Worm (Caenorhabditis elegans) whole organism, young adult: ENCODE results near the gene ZK1098.3.
A peak's percentile ranks its signal among the peaks of the same experiment; 100 is the strongest.

ENCODE experiments used
- B0261.1 ChIP-seq: sonication (generic microtip); optimal IDR thresholded peaks from 2 replicates; lab custom pipeline; 2016; ENCODE audit warnings: mild to moderate bottlenecking, missing genetic modification characterization, moderate library complexity, missing compliant biosample characterization
- C17E4.6 ChIP-seq: fragments of 200-800 bp; sonication (Bioruptor generic); IDR thresholded peaks from 2 replicates; pipeline ENCODE4 v1.3.6; 2022; ENCODE audit warnings: missing genetic modification reagents, missing genetic modification characterization, missing compliant biosample characterization
- F37B4.10 ChIP-seq: fragments of 200-800 bp; sonication (Bioruptor generic); IDR thresholded peaks from 2 replicates; pipeline ENCODE4 v1.3.6; 2022; ENCODE audit warnings: missing genetic modification characterization, missing compliant biosample characterization
- T07F8.4 ChIP-seq: sonication (generic microtip); optimal IDR thresholded peaks from 2 replicates; lab custom pipeline; 2016; ENCODE audit warnings: mild to moderate bottlenecking, missing genetic modification characterization, moderate library complexity, missing compliant biosample characterization
- Y53G8AR.9 ChIP-seq: fragments of 200-800 bp; sonication (Bioruptor generic); conservative IDR thresholded peaks from 2 replicates; pipeline ENCODE4 v1.3.6; 2022; ENCODE audit warnings: missing genetic modification reagents, missing genetic modification characterization, missing compliant biosample characterization
- Y56A3A.18 ChIP-seq: fragments of 200-800 bp; sonication (Bioruptor generic); IDR thresholded peaks from 2 replicates; pipeline ENCODE4 v1.3.6; 2022; ENCODE audit warnings: missing genetic modification reagents, missing genetic modification characterization, missing compliant biosample characterization
- Y79H2A.3 ChIP-seq: fragments of 200-800 bp; sonication (Bioruptor generic); conservative IDR thresholded peaks from 2 replicates; pipeline ENCODE4 v1.3.6; 2022; ENCODE audit warnings: missing genetic modification reagents, missing genetic modification characterization, missing compliant biosample characterization
- Y95B8A.8 ChIP-seq: fragments of 200-800 bp; sonication (Bioruptor generic); IDR thresholded peaks from 2 replicates; pipeline ENCODE4 v1.3.6; 2022; ENCODE audit warnings: missing genetic modification reagents, missing genetic modification characterization, missing compliant biosample characterization
- aptf-2 ChIP-seq: fragments of 200-800 bp; sonication (Bioruptor generic); conservative IDR thresholded peaks from 2 replicates; pipeline ENCODE4 v1.3.6; 2022; ENCODE audit warnings: missing genetic modification reagents, missing genetic modification characterization, missing compliant biosample characterization
- attf-5 ChIP-seq: fragments of 200-800 bp; sonication (Bioruptor generic); optimal IDR thresholded peaks from 2 replicates; lab custom pipeline; 2018; ENCODE audit warnings: mild to moderate bottlenecking, missing genetic modification characterization, missing compliant biosample characterization
- bed-1 ChIP-seq: fragments of 200-800 bp; sonication (Bioruptor generic); IDR thresholded peaks from 2 replicates; pipeline ENCODE4 v1.3.6; 2022; ENCODE audit warnings: missing genetic modification reagents, missing genetic modification characterization, missing compliant biosample characterization
- cebp-1 ChIP-seq, 2 experiments: fragments of 200-800 bp in 1 of 2; sonication (Bioruptor generic) in 1 of 2; sonication (generic microtip) in 1 of 2; IDR thresholded peaks in 1 of 2; optimal IDR thresholded peaks in 1 of 2; 2 replicates each; pipeline versions ENCODE4 v1.3.6 to Lab custom; 2017 to 2022; ENCODE audit warnings: missing compliant biosample characterization in 2 of 2, missing genetic modification characterization in 2 of 2, mild to moderate bottlenecking in 1 of 2, missing genetic modification reagents in 1 of 2, moderate library complexity in 1 of 2
- ceh-100 ChIP-seq: fragments of 200-800 bp; sonication (Bioruptor generic); IDR thresholded peaks from 2 replicates; pipeline ENCODE4 v1.3.6; 2022; ENCODE audit warnings: missing genetic modification reagents, missing genetic modification characterization, missing compliant biosample characterization
- dox-1 ChIP-seq: fragments of 200-800 bp; sonication (Bioruptor generic); IDR thresholded peaks from 2 replicates; pipeline ENCODE4 v1.3.6; 2022; ENCODE audit warnings: missing genetic modification reagents, missing genetic modification characterization, missing compliant biosample characterization
- dpl-1 ChIP-seq: fragments of 150-350 bp; optimal IDR thresholded peaks from 2 replicates; lab custom pipeline; 2014; ENCODE audit warnings: missing biosample characterization, missing genetic modification reagents, missing genetic modification characterization
- ekl-4 ChIP-seq: fragments of 200-800 bp; sonication (Bioruptor generic); IDR thresholded peaks from 2 replicates; pipeline ENCODE4 v1.3.6; 2022; ENCODE audit warnings: missing genetic modification reagents, missing genetic modification characterization, missing compliant biosample characterization
- ets-4 ChIP-seq: fragments of 200-800 bp; sonication (Bioruptor generic); optimal IDR thresholded peaks from 2 replicates; lab custom pipeline; 2018; ENCODE audit warnings: mild to moderate bottlenecking, missing genetic modification characterization, missing compliant biosample characterization
- hmg-1.2 ChIP-seq: fragments of 200-800 bp; sonication (Bioruptor generic); IDR thresholded peaks from 2 replicates; pipeline ENCODE4 v1.3.6; 2022; ENCODE audit warnings: missing genetic modification reagents, missing genetic modification characterization, missing compliant biosample characterization
- let-526 ChIP-seq: fragments of 200-800 bp; sonication (Bioruptor generic); IDR thresholded peaks from 2 replicates; pipeline ENCODE4 v1.3.6; 2022; ENCODE audit warnings: missing genetic modification reagents, missing genetic modification characterization, missing compliant biosample characterization
- mcd-1 ChIP-seq: fragments of 200-800 bp; sonication (Bioruptor generic); IDR thresholded peaks from 2 replicates; pipeline ENCODE4 v1.3.6; 2022; ENCODE audit warnings: missing genetic modification reagents, missing genetic modification characterization, missing compliant biosample characterization
- nfya-1 ChIP-seq: sonication (generic microtip); optimal IDR thresholded peaks from 2 replicates; lab custom pipeline; 2017; ENCODE audit warnings: antibody characterized with exemption, missing compliant biosample characterization, missing genetic modification characterization, borderline replicate concordance; ENCODE audit not compliant: insufficient read depth
- nfya-2 ChIP-seq: fragments of 200-800 bp; sonication (Bioruptor generic); IDR thresholded peaks from 2 replicates; pipeline ENCODE4 v1.3.6; 2022; ENCODE audit warnings: missing genetic modification reagents, missing genetic modification characterization, missing compliant biosample characterization
- nhr-80 ChIP-seq: sonication (generic microtip); optimal IDR thresholded peaks from 2 replicates; lab custom pipeline; 2016; ENCODE audit warnings: missing genetic modification characterization, missing compliant biosample characterization
- rec-8 ChIP-seq, 2 experiments: sonication (generic microtip); optimal IDR thresholded peaks; 2 replicates each; lab custom pipeline; 2016; ENCODE audit warnings: mild to moderate bottlenecking in 2 of 2, missing genetic modification characterization in 2 of 2, missing genetic modification reagents in 2 of 2, missing genotype in 2 of 2, missing biosample characterization in 1 of 2, missing compliant biosample characterization in 1 of 2, moderate library complexity in 1 of 2
- rpc-1 ChIP-seq, 2 experiments: fragments of 150-350 bp in 1 of 2; sonication (generic microtip) in 1 of 2; optimal IDR thresholded peaks; 2 replicates each; lab custom pipeline; 2014 to 2018; ENCODE audit warnings: missing biosample characterization in 1 of 2, missing genetic modification characterization in 1 of 2, missing genetic modification reagents in 1 of 2, missing genotype in 1 of 2
- sea-2 ChIP-seq: fragments of 200-800 bp; sonication (Bioruptor generic); IDR thresholded peaks from 2 replicates; pipeline ENCODE4 v1.3.6; 2022; ENCODE audit warnings: missing genetic modification characterization, missing compliant biosample characterization
- snpc-4 ChIP-seq, 5 experiments: fragments of 150-350 bp in 1 of 5; sonication (generic microtip) in 4 of 5; optimal IDR thresholded peaks; 2 replicates each; lab custom pipeline; 2014 to 2018; ENCODE audit warnings: missing genetic modification characterization in 5 of 5, missing biosample characterization in 3 of 5, antibody characterized with exemption in 2 of 5, mild to moderate bottlenecking in 2 of 5, missing compliant biosample characterization in 2 of 5, missing genotype in 2 of 5, moderate library complexity in 2 of 5, missing genetic modification reagents in 1 of 5
- xnd-1 ChIP-seq: sonication (generic microtip); optimal IDR thresholded peaks from 2 replicates; lab custom pipeline; 2016; ENCODE audit warnings: missing genotype, missing genetic modification reagents, missing genetic modification characterization, missing compliant biosample characterization
- zfh-2 ChIP-seq: fragments of 200-800 bp; sonication (Bioruptor generic); conservative IDR thresholded peaks from 2 replicates; pipeline ENCODE4 v1.3.6; 2022; ENCODE audit warnings: missing genetic modification reagents, missing genetic modification characterization, missing compliant biosample characterization
- ztf-18 ChIP-seq: sonication (generic microtip); optimal IDR thresholded peaks from 2 replicates; lab custom pipeline; 2016; ENCODE audit warnings: missing genotype, mild to moderate bottlenecking, missing genetic modification characterization, missing compliant biosample characterization

ZK1098.3 gene

DNA sequence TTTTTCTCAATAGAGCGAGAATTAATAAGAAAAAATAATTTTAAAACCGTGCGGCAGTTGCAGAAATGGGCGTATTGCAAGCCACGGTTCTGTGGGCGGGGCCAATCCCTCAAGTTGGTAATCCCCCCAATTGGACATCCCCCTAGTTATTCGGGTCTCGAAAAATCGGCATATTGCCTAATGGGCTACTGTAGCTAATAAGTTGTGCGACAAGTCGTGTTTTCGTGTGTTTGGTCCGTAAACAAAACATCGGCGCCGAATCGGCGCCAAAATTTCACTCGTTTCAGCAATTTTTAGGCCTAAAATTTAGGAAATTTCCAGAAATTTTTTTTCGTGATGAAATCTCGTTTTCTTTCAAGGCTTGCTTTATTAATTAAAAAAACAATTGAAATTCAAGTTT, 34.2 kb downstream of the ZK1098.3 start (continued):
- no peak for TF ChIP-seq ets-4 (GFP tag; lab: Kevin White, UChicago)
- TF ChIP-seq let-526 (GFP tag; lab: Robert Waterston, UW) = no peak
- peak; percentile 45 for TF ChIP-seq mcd-1 (GFP tag; lab: Robert Waterston, UW)
- TF ChIP-seq Y95B8A.8 (GFP tag; lab: Robert Waterston, UW) = no peak
- peak; percentile 50 for TF ChIP-seq dpl-1
- no peak for TF ChIP-seq Y79H2A.3 (GFP tag; lab: Robert Waterston, UW)
- TF ChIP-seq xnd-1 (tag; lab: Kevin White, UChicago) = peak; percentile 89

DNA sequence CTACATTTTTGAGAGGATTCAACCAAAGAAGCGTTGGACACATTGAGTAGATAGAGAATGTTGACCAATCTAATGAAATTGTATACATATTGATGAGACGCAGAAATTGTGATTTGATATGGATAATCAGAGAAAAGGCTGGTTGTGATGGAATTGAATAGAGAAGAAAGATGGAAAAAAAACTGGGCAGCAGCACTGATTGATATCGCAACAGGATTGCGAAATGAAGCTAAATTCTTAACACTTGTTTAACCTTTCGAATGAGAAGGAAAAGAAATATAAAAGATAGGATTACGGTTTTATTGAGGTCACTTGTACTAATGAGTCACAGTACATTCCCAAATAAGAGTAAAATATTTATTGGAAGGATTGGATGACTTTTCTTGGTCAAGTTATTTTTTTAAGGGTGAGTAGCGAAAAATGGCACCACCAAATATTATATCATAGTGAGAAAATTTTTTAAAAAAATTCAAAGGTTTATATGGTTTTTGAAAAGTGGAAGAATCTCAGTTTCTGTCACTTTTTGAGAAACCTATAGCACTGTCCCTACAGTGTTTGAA, 36.3 kb downstream of the ZK1098.3 start:
- TF ChIP-seq cebp-1 (GFP tag; IDR thresholded peaks at IDR 0.05; lab: Robert Waterston, UW) = peak; percentile 49; the same call in 1 of the 2 replicates
- TF ChIP-seq cebp-1 (tag; optimal IDR thresholded peaks at IDR 0.05; lab: Kevin White, UChicago) = peak; percentile 88
- TF ChIP-seq T07F8.4 (tag; lab: Kevin White, UChicago) = no peak

DNA sequence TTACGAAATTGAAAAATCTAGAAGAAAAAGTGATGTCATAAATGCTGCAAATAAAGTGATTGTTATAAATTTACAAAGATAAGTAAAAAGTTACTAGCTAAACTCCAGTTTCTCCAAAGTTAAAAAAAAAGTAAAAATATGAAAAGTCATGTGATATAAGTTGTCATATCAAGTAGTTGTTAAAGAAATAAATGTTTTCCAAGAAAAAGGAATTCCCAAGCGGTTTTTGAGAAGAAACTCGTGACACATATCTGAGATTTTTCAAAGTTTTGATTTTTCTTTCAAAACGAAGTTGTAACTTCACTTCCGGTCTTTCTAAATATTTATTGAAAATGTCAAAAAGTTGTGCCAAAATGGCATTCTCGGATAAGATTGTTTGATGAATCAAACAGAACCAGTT, 37.4 kb downstream of the ZK1098.3 start:
- TF ChIP-seq ceh-100 (GFP tag; lab: Robert Waterston, UW) = no peak
- TF ChIP-seq Y56A3A.18 (GFP tag; lab: Robert Waterston, UW) = no peak
- TF ChIP-seq snpc-4 (GFP tag; optimal IDR thresholded peaks at IDR 0.05; lab: Kevin White, UChicago) = no peak
- TF ChIP-seq snpc-4 (tag; optimal IDR thresholded peaks at IDR 0.05; lab: Kevin White, UChicago) = no peak
- no peak for TF ChIP-seq cebp-1 (GFP tag; IDR thresholded peaks at IDR 0.05; lab: Robert Waterston, UW)
- TF ChIP-seq cebp-1 (tag; optimal IDR thresholded peaks at IDR 0.05; lab: Kevin White, UChicago) = peak; percentile 26
- no peak for TF ChIP-seq zfh-2 (GFP tag; lab: Robert Waterston, UW)
- no peak for TF ChIP-seq B0261.1

DNA sequence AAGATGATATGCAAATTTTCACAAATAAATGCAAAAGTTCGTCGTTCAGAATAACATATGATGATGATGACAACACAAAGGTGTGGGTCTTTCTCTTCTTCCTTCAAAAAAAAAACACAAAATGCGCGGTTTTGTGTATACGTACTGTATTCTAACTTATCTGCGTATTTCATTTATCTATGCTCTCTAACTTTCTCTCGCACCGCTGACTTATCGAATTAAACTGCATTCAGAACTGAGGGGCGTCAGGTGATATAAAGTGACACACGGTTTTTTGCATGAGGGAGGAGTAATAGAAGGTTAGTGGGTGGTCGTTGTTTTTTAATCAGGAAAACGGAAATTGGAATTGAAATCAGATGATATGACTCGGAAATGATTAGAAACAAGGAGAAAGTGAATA, 38.2 kb downstream of the ZK1098.3 start, which contains the start of gene sod-4:
sod-4 (minus strand) TSS at position 109 of the 400 bp plus-strand sequence.
- no peak for TF ChIP-seq ceh-100 (GFP tag; lab: Robert Waterston, UW)
- TF ChIP-seq hmg-1.2 = peak; percentile 45; the same call in 1 of the 2 replicates
- peak; percentile 47 for TF ChIP-seq nhr-80 (tag; lab: Kevin White, UChicago)
- TF ChIP-seq dpl-1 = no peak
- TF ChIP-seq bed-1 (GFP tag; lab: Robert Waterston, UW) = no peak
- TF ChIP-seq cebp-1 (GFP tag; IDR thresholded peaks at IDR 0.05; lab: Robert Waterston, UW) = no peak
- peak; percentile 25 for TF ChIP-seq cebp-1 (tag; optimal IDR thresholded peaks at IDR 0.05; lab: Kevin White, UChicago)
- TF ChIP-seq dox-1 = no peak
- no peak for TF ChIP-seq zfh-2 (GFP tag; lab: Robert Waterston, UW)
- peak; percentile 12 for TF ChIP-seq attf-5
- TF ChIP-seq, all 124 proteins: peak for 4

DNA sequence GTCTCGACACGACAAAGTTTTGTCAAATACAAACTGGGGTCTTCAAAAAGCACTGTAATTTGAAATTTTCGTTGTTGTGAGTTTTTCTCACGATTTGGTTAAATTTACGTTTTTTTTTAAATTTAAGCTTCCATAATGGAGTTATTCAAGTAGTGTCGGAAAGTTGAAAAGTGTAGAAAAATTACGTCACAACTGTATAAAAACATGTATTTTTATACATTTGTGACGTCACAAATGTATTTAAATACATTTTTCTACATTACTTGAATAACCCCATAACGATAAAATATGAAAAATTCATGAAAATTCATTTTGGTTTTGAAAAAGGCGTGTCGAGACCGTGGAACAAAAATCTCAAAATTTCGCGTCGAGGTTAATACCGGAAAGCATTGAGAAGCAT, 41.1 kb downstream of the ZK1098.3 start:
- TF ChIP-seq bed-1 (GFP tag; lab: Robert Waterston, UW) (no peak), ekl-4 (GFP tag; lab: Robert Waterston, UW) (no peak), Y53G8AR.9 (no peak), aptf-2 (GFP tag; lab: Robert Waterston, UW) (no peak), sea-2 (GFP tag; lab: Robert Waterston, UW) (no peak), ztf-18 (no peak), nfya-1 (tag; lab: Kevin White, UChicago) (no peak), rpc-1 (optimal IDR thresholded peaks at IDR 0.05; lab: Kevin White, UChicago) (no peak), rpc-1 (tag; optimal IDR thresholded peaks at IDR 0.05; lab: Kevin White, UChicago) (no peak), F37B4.10 (GFP tag; lab: Robert Waterston, UW) (no peak), nfya-2 (GFP tag; lab: Robert Waterston, UW) (no peak), C17E4.6 (GFP tag; lab: Robert Waterston, UW) (no peak), rec-8 (tag; optimal IDR thresholded peaks at IDR 0.05; lab: Kevin White, UChicago) (no peak)
